Fruit fly (Drosophila melanogaster): Measurements from ENCODE around the gene Prosbeta2R2.

The Prosbeta2R2 gene

dm6 chr3R:5223135-5223534 is 3.8 kb upstream of the Prosbeta2R2 start, which contains the start of gene CG2604:
CG2604 (minus strand) TSS chr3R:5223365.
- no peak for TF ChIP-seq usp (GFP tag; optimal IDR thresholded peaks at IDR 0.05)

- TF ChIP-seq CG8478 (optimal IDR thresholded peaks at IDR 0.05) (no peak), psq (optimal IDR thresholded peaks at IDR 0.05) (no peak), pan (optimal IDR thresholded peaks at IDR 0.05) (no peak), usp (GFP tag; optimal IDR thresholded peaks at IDR 0.05) (no peak), Dll (optimal IDR thresholded peaks at IDR 0.05) (no peak), EcR (GFP tag; optimal IDR thresholded peaks at IDR 0.05) (no peak)
Observed at dm6 chr3R:5217278-5217714, 2.0 kb downstream of the Prosbeta2R2 start, which contains the start of gene cno. cno (minus strand) TSS chr3R:5217456.

dm6 chr3R:5216308-5216765 is 3.0 kb downstream of the Prosbeta2R2 start:
- TF ChIP-seq pan (optimal IDR thresholded peaks at IDR 0.05) (no peak), EcR (GFP tag; optimal IDR thresholded peaks at IDR 0.05) (no peak), psq (optimal IDR thresholded peaks at IDR 0.05) (no peak), CG8478 (optimal IDR thresholded peaks at IDR 0.05) (no peak), Dll (optimal IDR thresholded peaks at IDR 0.05) (no peak), usp (GFP tag; optimal IDR thresholded peaks at IDR 0.05) (no peak)

- no peak for TF ChIP-seq pan (optimal IDR thresholded peaks at IDR 0.05)
- TF ChIP-seq EcR (GFP tag; optimal IDR thresholded peaks at IDR 0.05): peak in 1 of 2 experiments; percentile 30
Observed at dm6 chr3R:5215334-5216307, 3.7 kb downstream of the Prosbeta2R2 start.

dm6 chr3R:5214162-5214916 is 5.0 kb downstream of the Prosbeta2R2 start:
- TF ChIP-seq EcR (GFP tag; optimal IDR thresholded peaks at IDR 0.05): no peak
- TF ChIP-seq CG8478 (optimal IDR thresholded peaks at IDR 0.05): no peak
- no peak for TF ChIP-seq Dll (optimal IDR thresholded peaks at IDR 0.05)
- no peak for TF ChIP-seq usp (GFP tag; optimal IDR thresholded peaks at IDR 0.05)
- TF ChIP-seq psq (optimal IDR thresholded peaks at IDR 0.05): no peak
- no peak for TF ChIP-seq pan (optimal IDR thresholded peaks at IDR 0.05)

- no peak for TF ChIP-seq psq (optimal IDR thresholded peaks at IDR 0.05)
Observed at dm6 chr3R:5213309-5213708, 6.0 kb downstream of the Prosbeta2R2 start.

- TF ChIP-seq CG8478 (optimal IDR thresholded peaks at IDR 0.05) (no peak), Dll (optimal IDR thresholded peaks at IDR 0.05) (no peak), EcR (GFP tag; optimal IDR thresholded peaks at IDR 0.05) (no peak)
Observed at dm6 chr3R:5212759-5213053, 6.6 kb downstream of the Prosbeta2R2 start.

- TF ChIP-seq pan (optimal IDR thresholded peaks at IDR 0.05): no peak
- no peak for TF ChIP-seq EcR (GFP tag; optimal IDR thresholded peaks at IDR 0.05)
- TF ChIP-seq Dll (optimal IDR thresholded peaks at IDR 0.05): no peak
- TF ChIP-seq psq (optimal IDR thresholded peaks at IDR 0.05): no peak
- TF ChIP-seq usp (GFP tag; optimal IDR thresholded peaks at IDR 0.05): no peak
- no peak for TF ChIP-seq CG8478 (optimal IDR thresholded peaks at IDR 0.05)
Observed at dm6 chr3R:5211901-5212758, 7.2 kb downstream of the Prosbeta2R2 start.

dm6 chr3R:5211401-5211800 is 7.9 kb downstream of the Prosbeta2R2 start:
- TF ChIP-seq psq (optimal IDR thresholded peaks at IDR 0.05): no peak
- no peak for TF ChIP-seq Dll (optimal IDR thresholded peaks at IDR 0.05)
- TF ChIP-seq usp (GFP tag; optimal IDR thresholded peaks at IDR 0.05): no peak
- no peak for TF ChIP-seq pan (optimal IDR thresholded peaks at IDR 0.05)
- TF ChIP-seq CG8478 (optimal IDR thresholded peaks at IDR 0.05): no peak
- no peak for TF ChIP-seq EcR (GFP tag; optimal IDR thresholded peaks at IDR 0.05)

dm6 chr3R:5209481-5209880 is 9.8 kb downstream of the Prosbeta2R2 start:
- TF ChIP-seq CG8478 (optimal IDR thresholded peaks at IDR 0.05) (no peak), pan (optimal IDR thresholded peaks at IDR 0.05) (no peak), usp (GFP tag; optimal IDR thresholded peaks at IDR 0.05) (no peak), EcR (GFP tag; optimal IDR thresholded peaks at IDR 0.05) (no peak), Dll (optimal IDR thresholded peaks at IDR 0.05) (no peak), psq (optimal IDR thresholded peaks at IDR 0.05) (no peak)

dm6 chr3R:5208115-5208365 is 11.3 kb downstream of the Prosbeta2R2 start:
- TF ChIP-seq usp (GFP tag; optimal IDR thresholded peaks at IDR 0.05) (no peak), CG8478 (optimal IDR thresholded peaks at IDR 0.05) (no peak), Dll (optimal IDR thresholded peaks at IDR 0.05) (no peak), EcR (GFP tag; optimal IDR thresholded peaks at IDR 0.05) (no peak)

Measured in whole organism.